Worm (Caenorhabditis elegans) whole organism, L3 larva: Measurements from ENCODE around the gene zak-1.
A peak's percentile ranks its signal among the peaks of the same experiment; 100 is the strongest.

Experiments used
- R02D3.7 ChIP-seq: fragments of 150-350 bp; optimal IDR thresholded peaks from 2 replicates; lab custom pipeline; 2014; ENCODE audit warnings: missing biosample characterization, missing genetic modification characterization
- ZK546.5 ChIP-seq: sonication (generic microtip); optimal IDR thresholded peaks from 2 replicates; lab custom pipeline; 2017; ENCODE audit warnings: missing biosample characterization, missing genetic modification characterization
- aly-2 ChIP-seq: fragments of 150-350 bp; optimal IDR thresholded peaks from 2 replicates; lab custom pipeline; 2014; ENCODE audit warnings: missing biosample characterization, missing genetic modification characterization
- ama-1 ChIP-seq: fragments of 150-350 bp; optimal IDR thresholded peaks from 2 replicates; lab custom pipeline; 2018
- ceh-16 ChIP-seq: sonication (generic microtip); optimal IDR thresholded peaks from 2 replicates; lab custom pipeline; 2017; ENCODE audit warnings: missing biosample characterization, missing genetic modification characterization
- ceh-28 ChIP-seq: fragments of 150-350 bp; optimal IDR thresholded peaks from 2 replicates; lab custom pipeline; 2014; ENCODE audit warnings: missing biosample characterization, missing genetic modification reagents, missing genetic modification characterization
- ceh-82 ChIP-seq: fragments of 150-350 bp; optimal IDR thresholded peaks from 2 replicates; lab custom pipeline; 2014; ENCODE audit warnings: missing biosample characterization, missing genetic modification characterization
- ceh-9 ChIP-seq: sonication (generic microtip); optimal IDR thresholded peaks from 2 replicates; lab custom pipeline; 2018; ENCODE audit warnings: missing biosample characterization, missing genetic modification characterization
- daf-12 ChIP-seq: fragments of 150-350 bp; optimal IDR thresholded peaks from 2 replicates; lab custom pipeline; 2014; ENCODE audit warnings: missing biosample characterization, missing genetic modification reagents, missing genetic modification characterization
- egl-27 ChIP-seq: sonication (generic microtip); optimal IDR thresholded peaks from 4 replicates; lab custom pipeline; 2017; ENCODE audit warnings: missing biosample characterization, missing genetic modification reagents, missing genetic modification characterization
- egl-5 ChIP-seq: fragments of 150-350 bp; optimal IDR thresholded peaks from 2 replicates; lab custom pipeline; 2017; ENCODE audit warnings: missing biosample characterization, missing genetic modification reagents, missing genetic modification characterization, inconsistent platforms
- elt-1 ChIP-seq: fragments of 150-350 bp; optimal IDR thresholded peaks from 2 replicates; lab custom pipeline; 2014; ENCODE audit warnings: missing biosample characterization, missing genetic modification characterization
- elt-2 ChIP-seq: sonication (generic microtip); optimal IDR thresholded peaks from 2 replicates; lab custom pipeline; 2016; ENCODE audit warnings: missing genetic modification reagents, mild to moderate bottlenecking, missing genetic modification characterization, missing compliant biosample characterization
- elt-3 ChIP-seq, 3 experiments: fragments of 150-350 bp in 1 of 3; sonication (generic microtip) in 2 of 3; optimal IDR thresholded peaks; 2 replicates in 2 of 3; 4 replicates in 1 of 3; lab custom pipeline; 2014 to 2017; ENCODE audit warnings: missing biosample characterization in 3 of 3, missing genetic modification characterization in 3 of 3
- eor-1 ChIP-seq, 2 experiments: fragments of 150-350 bp; optimal IDR thresholded peaks; 2 replicates each; lab custom pipeline; 2014 to 2018; ENCODE audit warnings: missing biosample characterization in 2 of 2, missing genetic modification characterization in 2 of 2
- fkh-10 ChIP-seq: sonication (generic microtip); optimal IDR thresholded peaks from 2 replicates; lab custom pipeline; 2017; ENCODE audit warnings: missing biosample characterization, missing genetic modification reagents, missing genetic modification characterization
- fkh-2 ChIP-seq: fragments of 150-350 bp; optimal IDR thresholded peaks from 2 replicates; lab custom pipeline; 2014; ENCODE audit warnings: missing biosample characterization, missing genetic modification reagents, missing genetic modification characterization
- fos-1 ChIP-seq: fragments of 150-350 bp; optimal IDR thresholded peaks from 2 replicates; lab custom pipeline; 2014; ENCODE audit warnings: missing biosample characterization, missing genetic modification characterization
- hmg-11 ChIP-seq: sonication (generic microtip); optimal IDR thresholded peaks from 2 replicates; lab custom pipeline; 2016; ENCODE audit warnings: missing genetic modification characterization, missing compliant biosample characterization
- jun-1 ChIP-seq: fragments of 150-350 bp; optimal IDR thresholded peaks from 2 replicates; lab custom pipeline; 2014; ENCODE audit warnings: missing biosample characterization, missing genetic modification reagents, missing genetic modification characterization
- lin-15B ChIP-seq: fragments of 150-350 bp; optimal IDR thresholded peaks from 2 replicates; lab custom pipeline; 2014; ENCODE audit warnings: missing biosample characterization, missing genetic modification characterization
- lin-39 ChIP-seq: fragments of 150-350 bp; optimal IDR thresholded peaks from 2 replicates; lab custom pipeline; 2018; ENCODE audit warnings: missing biosample characterization, missing genetic modification reagents, missing genetic modification characterization
- lsy-12 ChIP-seq: sonication (generic microtip); optimal IDR thresholded peaks from 2 replicates; lab custom pipeline; 2016; ENCODE audit warnings: mild to moderate bottlenecking, missing genetic modification characterization, missing compliant biosample characterization
- mdl-1 ChIP-seq: fragments of 150-350 bp; optimal IDR thresholded peaks from 2 replicates; lab custom pipeline; 2014; ENCODE audit warnings: missing biosample characterization, missing genetic modification characterization
- mml-1 ChIP-seq: fragments of 150-350 bp; sonication (generic microtip); optimal IDR thresholded peaks from 3 replicates; lab custom pipeline; 2014; ENCODE audit warnings: missing biosample characterization, missing genetic modification characterization
- nfya-1 ChIP-seq: sonication (generic microtip); optimal IDR thresholded peaks from 2 replicates; lab custom pipeline; 2017; ENCODE audit warnings: missing genetic modification characterization, mild to moderate bottlenecking, missing compliant biosample characterization, antibody characterized with exemption, moderate library complexity; ENCODE audit not compliant: insufficient read depth
- nhr-11 ChIP-seq: fragments of 150-350 bp; optimal IDR thresholded peaks from 2 replicates; lab custom pipeline; 2014; ENCODE audit warnings: missing biosample characterization, missing genetic modification characterization
- nhr-12 ChIP-seq: fragments of 150-350 bp; optimal IDR thresholded peaks from 2 replicates; lab custom pipeline; 2014; ENCODE audit warnings: missing biosample characterization, missing genetic modification characterization
- nhr-23 ChIP-seq: fragments of 150-350 bp; optimal IDR thresholded peaks from 2 replicates; lab custom pipeline; 2014; ENCODE audit warnings: missing biosample characterization, missing genetic modification reagents, missing genetic modification characterization
- nhr-237 ChIP-seq: fragments of 150-350 bp; optimal IDR thresholded peaks from 2 replicates; lab custom pipeline; 2014; ENCODE audit warnings: missing biosample characterization, missing genetic modification characterization
- nhr-25 ChIP-seq: sonication (generic microtip); optimal IDR thresholded peaks from 2 replicates; lab custom pipeline; 2017; ENCODE audit warnings: missing biosample characterization, missing genetic modification characterization
- nhr-28 ChIP-seq: fragments of 150-350 bp; optimal IDR thresholded peaks from 2 replicates; lab custom pipeline; 2014; ENCODE audit warnings: missing biosample characterization, missing genetic modification characterization
- nhr-43 ChIP-seq: sonication (generic microtip); optimal IDR thresholded peaks from 2 replicates; lab custom pipeline; 2016; ENCODE audit warnings: mild to moderate bottlenecking, missing genetic modification characterization, missing compliant biosample characterization; ENCODE audit not compliant: poor library complexity, severe bottlenecking
- nhr-67 ChIP-seq: fragments of 150-350 bp; optimal IDR thresholded peaks from 2 replicates; lab custom pipeline; 2014; ENCODE audit warnings: missing biosample characterization, missing genetic modification characterization
- nhr-76 ChIP-seq: fragments of 150-350 bp; sonication (generic microtip); optimal IDR thresholded peaks from 5 replicates; lab custom pipeline; 2014; ENCODE audit warnings: missing biosample characterization, missing genetic modification characterization
- nhr-77 ChIP-seq: fragments of 150-350 bp; optimal IDR thresholded peaks from 2 replicates; lab custom pipeline; 2014; ENCODE audit warnings: missing biosample characterization, missing genetic modification characterization
- pha-4 ChIP-seq: fragments of 150-350 bp; optimal IDR thresholded peaks from 2 replicates; lab custom pipeline; 2014; ENCODE audit warnings: missing biosample characterization, missing genetic modification reagents, missing genetic modification characterization
- pqm-1 ChIP-seq: fragments of 150-350 bp; optimal IDR thresholded peaks from 2 replicates; lab custom pipeline; 2017; ENCODE audit warnings: missing biosample characterization, missing genetic modification characterization, inconsistent platforms
- sea-2 ChIP-seq: fragments of 150-350 bp; sonication (generic microtip); optimal IDR thresholded peaks from 4 replicates; lab custom pipeline; 2014; ENCODE audit warnings: missing biosample characterization, missing genetic modification reagents, missing genetic modification characterization
- skn-1 ChIP-seq: fragments of 150-350 bp; optimal IDR thresholded peaks from 2 replicates; lab custom pipeline; 2014; ENCODE audit warnings: missing biosample characterization, missing genetic modification characterization
- snpc-4 ChIP-seq: fragments of 150-350 bp; optimal IDR thresholded peaks from 2 replicates; lab custom pipeline; 2014; ENCODE audit warnings: missing biosample characterization, missing genetic modification characterization
- tbx-2 ChIP-seq: sonication (generic microtip); optimal IDR thresholded peaks from 2 replicates; lab custom pipeline; 2016; ENCODE audit warnings: mild to moderate bottlenecking, missing genetic modification characterization, missing compliant biosample characterization
- unc-39 ChIP-seq: sonication (generic microtip); optimal IDR thresholded peaks from 4 replicates; lab custom pipeline; 2017; ENCODE audit warnings: missing biosample characterization, missing genetic modification characterization
- unc-62 ChIP-seq: fragments of 150-350 bp; sonication (generic microtip); optimal IDR thresholded peaks from 4 replicates; lab custom pipeline; 2014; ENCODE audit warnings: missing biosample characterization, missing genetic modification reagents, missing genetic modification characterization
- zag-1 ChIP-seq: fragments of 150-350 bp; optimal IDR thresholded peaks from 2 replicates; lab custom pipeline; 2014; ENCODE audit warnings: missing biosample characterization, missing genetic modification characterization
- ztf-11 ChIP-seq: fragments of 150-350 bp; optimal IDR thresholded peaks from 2 replicates; lab custom pipeline; 2014; ENCODE audit warnings: missing biosample characterization, missing genetic modification characterization
- ztf-4 ChIP-seq: fragments of 150-350 bp; optimal IDR thresholded peaks from 2 replicates; lab custom pipeline; 2014; ENCODE audit warnings: missing biosample characterization, missing genetic modification characterization

Gene zak-1

ce11 chrIII:6887574-6887973 is 31.0 kb upstream of the zak-1 start:
- TF ChIP-seq lin-39 (tag; lab: Kevin White, UChicago): peak; percentile 53
- peak; percentile 33 for TF ChIP-seq pqm-1
- TF ChIP-seq nhr-77 (tag; lab: Kevin White, UChicago): no peak
- TF ChIP-seq ZK546.5 (tag; lab: Kevin White, UChicago): no peak
- TF ChIP-seq ceh-28 (tag; lab: Kevin White, UChicago): no peak
- no peak for TF ChIP-seq sea-2 (GFP tag; lab: Kevin White, UChicago)
- TF ChIP-seq nhr-43: peak; percentile 25
- no peak for TF ChIP-seq unc-62 (GFP tag; lab: Kevin White, UChicago)
- no peak for TF ChIP-seq mdl-1 (tag; lab: Kevin White, UChicago)
- TF ChIP-seq hmg-11 (tag; lab: Kevin White, UChicago): peak; percentile 89
- TF ChIP-seq tbx-2 (tag; lab: Kevin White, UChicago): peak; percentile 28
- no peak for TF ChIP-seq ceh-16
- TF ChIP-seq nfya-1 (tag; lab: Kevin White, UChicago): peak; percentile 67
- no peak for TF ChIP-seq ztf-4 (tag; lab: Kevin White, UChicago)
- no peak for TF ChIP-seq nhr-25 (tag; lab: Kevin White, UChicago)
- no peak for TF ChIP-seq fos-1 (tag; lab: Kevin White, UChicago)
- no peak for TF ChIP-seq daf-12 (tag; lab: Kevin White, UChicago)
- no peak for TF ChIP-seq nhr-23 (tag; lab: Kevin White, UChicago)
- TF ChIP-seq elt-3 (tag; optimal IDR thresholded peaks at IDR 0.05; lab: Kevin White, UChicago): peak in 1 of 3 experiments; percentile 59
- TF ChIP-seq ceh-82 (tag; lab: Kevin White, UChicago): no peak
- TF ChIP-seq ama-1 (lab: Kevin White, UChicago): peak; percentile 18
- TF ChIP-seq ceh-9 (tag; lab: Kevin White, UChicago): no peak
- no peak for TF ChIP-seq jun-1
- no peak for TF ChIP-seq aly-2 (tag; lab: Kevin White, UChicago)
- peak; percentile 35 for TF ChIP-seq elt-2 (tag; lab: Kevin White, UChicago)
- peak; percentile 32 for TF ChIP-seq lin-15B (tag; lab: Kevin White, UChicago)
- peak; percentile 32 for TF ChIP-seq egl-27 (tag; lab: Kevin White, UChicago)
- TF ChIP-seq nhr-67 (tag; lab: Kevin White, UChicago): no peak
- no peak for TF ChIP-seq eor-1 (tag; optimal IDR thresholded peaks at IDR 0.05; lab: Kevin White, UChicago)
- TF ChIP-seq pha-4: no peak
- no peak for TF ChIP-seq zag-1 (tag; lab: Kevin White, UChicago)
- TF ChIP-seq egl-5: no peak
- no peak for TF ChIP-seq elt-1 (tag; lab: Kevin White, UChicago)
- TF ChIP-seq nhr-11 (tag; lab: Kevin White, UChicago): no peak
- TF ChIP-seq nhr-12 (tag; lab: Kevin White, UChicago): no peak
- TF ChIP-seq nhr-28 (tag; lab: Kevin White, UChicago): no peak
- TF ChIP-seq ztf-11 (tag; lab: Kevin White, UChicago): no peak
- TF ChIP-seq lsy-12 (tag; lab: Kevin White, UChicago): peak; percentile 67
- peak; percentile 45 for TF ChIP-seq R02D3.7 (tag; lab: Kevin White, UChicago)
- no peak for TF ChIP-seq fkh-10
- TF ChIP-seq unc-39: no peak
- TF ChIP-seq nhr-76 (tag; lab: Kevin White, UChicago): no peak
- TF ChIP-seq skn-1 (tag; lab: Kevin White, UChicago): no peak
- TF ChIP-seq snpc-4 (tag; lab: Kevin White, UChicago): no peak
- TF ChIP-seq fkh-2 (tag; lab: Kevin White, UChicago): no peak
- TF ChIP-seq mml-1: no peak
- no peak for TF ChIP-seq nhr-237 (tag; lab: Kevin White, UChicago)
